Worm (Caenorhabditis elegans) whole organism, early embryonic: ENCODE results near the gene acdh-12.

Experiments used
- B0310.2 ChIP-seq: sonication (generic microtip); optimal IDR thresholded peaks from 2 replicates; lab custom pipeline; 2016; ENCODE audit warnings: mild to moderate bottlenecking, missing genetic modification characterization, missing compliant biosample characterization
- F13C5.2 ChIP-seq: sonication (generic microtip); optimal IDR thresholded peaks from 2 replicates; lab custom pipeline; 2017; ENCODE audit warnings: mild to moderate bottlenecking, missing genetic modification characterization, inconsistent platforms, missing compliant biosample characterization
- aly-1 ChIP-seq: sonication (generic microtip); optimal IDR thresholded peaks from 2 replicates; lab custom pipeline; 2016; ENCODE audit warnings: missing genetic modification characterization, missing compliant biosample characterization
- ama-1 ChIP-seq: fragments of 150-350 bp; optimal IDR thresholded peaks from 2 replicates; lab custom pipeline; 2014
- ceh-13 ChIP-seq: fragments of 200-800 bp; sonication (Bioruptor generic); optimal IDR thresholded peaks from 2 replicates; lab custom pipeline; 2018; ENCODE audit warnings: mild to moderate bottlenecking, missing genetic modification characterization, missing compliant biosample characterization
- ceh-36 ChIP-seq: sonication (generic microtip); optimal IDR thresholded peaks from 2 replicates; lab custom pipeline; 2016; ENCODE audit warnings: missing genetic modification characterization, inconsistent platforms, missing compliant biosample characterization
- flt-1 ChIP-seq: fragments of 200-800 bp; sonication (Bioruptor generic); IDR thresholded peaks from 2 replicates; pipeline ENCODE4 v1.3.6; 2022; ENCODE audit warnings: missing genetic modification characterization, missing compliant biosample characterization
- hmbx-1 ChIP-seq: sonication (generic microtip); optimal IDR thresholded peaks from 2 replicates; lab custom pipeline; 2016; ENCODE audit warnings: mild to moderate bottlenecking, missing genetic modification characterization, missing compliant biosample characterization
- hnd-1 ChIP-seq: sonication (generic microtip); optimal IDR thresholded peaks from 2 replicates; lab custom pipeline; 2016; ENCODE audit warnings: missing genetic modification characterization, missing compliant biosample characterization
- pes-1 ChIP-seq: fragments of 200-800 bp; sonication (Bioruptor generic); IDR thresholded peaks from 2 replicates; pipeline ENCODE4 v1.3.6; 2022; ENCODE audit warnings: missing genetic modification reagents, missing genetic modification characterization, missing compliant biosample characterization
- tbx-11 ChIP-seq: fragments of 200-800 bp; sonication (Bioruptor generic); IDR thresholded peaks from 2 replicates; pipeline ENCODE4 v1.3.6; 2022; ENCODE audit warnings: missing genetic modification characterization, missing compliant biosample characterization
- tra-4 ChIP-seq: sonication (generic microtip); optimal IDR thresholded peaks from 2 replicates; lab custom pipeline; 2017; ENCODE audit warnings: missing genetic modification characterization, missing compliant biosample characterization

- TF ChIP-seq F13C5.2 (tag; lab: Kevin White, UChicago) (no peak), flt-1 (GFP tag; lab: Robert Waterston, UW) (no peak), ceh-13 (GFP tag; lab: Kevin White, UChicago) (no peak), hnd-1 (tag; lab: Kevin White, UChicago) (no peak), pes-1 (GFP tag; lab: Robert Waterston, UW) (no peak), ama-1 (lab: Kevin White, UChicago) (no peak), ceh-36 (tag; lab: Kevin White, UChicago) (no peak), hmbx-1 (tag; lab: Kevin White, UChicago) (no peak), aly-1 (no peak), tbx-11 (no peak), tra-4 (tag; lab: Kevin White, UChicago) (no peak), B0310.2 (tag; lab: Kevin White, UChicago) (no peak)
Observed at ce11 chrII:7238248-7238647, 42.8 kb upstream of the acdh-12 start, which contains the start of gene aqp-1.
